Worm (Caenorhabditis elegans) whole organism, young adult: Measurements from ENCODE around the gene C04H4.1.

ENCODE experiments used
- C06A6.2 ChIP-seq: fragments of 200-800 bp; sonication (Bioruptor generic); conservative IDR thresholded peaks from 2 replicates; pipeline ENCODE4 v1.3.6; 2022; ENCODE audit warnings: missing genetic modification characterization, missing compliant biosample characterization
- C17E4.6 ChIP-seq: fragments of 200-800 bp; sonication (Bioruptor generic); IDR thresholded peaks from 2 replicates; pipeline ENCODE4 v1.3.6; 2022; ENCODE audit warnings: missing genetic modification reagents, missing genetic modification characterization, missing compliant biosample characterization
- F10E7.11 ChIP-seq: sonication (generic microtip); optimal IDR thresholded peaks from 2 replicates; lab custom pipeline; 2017; ENCODE audit warnings: mild to moderate bottlenecking, missing genetic modification characterization, moderate library complexity, missing compliant biosample characterization
- F33H1.4 ChIP-seq: fragments of 200-800 bp; sonication (Bioruptor generic); IDR thresholded peaks from 2 replicates; pipeline ENCODE4 v1.3.6; 2022; ENCODE audit warnings: missing genetic modification reagents, missing genetic modification characterization, missing compliant biosample characterization
- F55B11.4 ChIP-seq: sonication (generic microtip); optimal IDR thresholded peaks from 2 replicates; lab custom pipeline; 2016; ENCODE audit warnings: missing compliant biosample characterization, missing genetic modification characterization, borderline replicate concordance; ENCODE audit not compliant: insufficient read depth
- F57A8.1 ChIP-seq: fragments of 200-800 bp; sonication (Bioruptor generic); optimal IDR thresholded peaks from 2 replicates; lab custom pipeline; 2018; ENCODE audit warnings: mild to moderate bottlenecking, missing genetic modification characterization, moderate library complexity, missing compliant biosample characterization
- K11D2.4 ChIP-seq: fragments of 200-800 bp; sonication (Bioruptor generic); IDR thresholded peaks from 2 replicates; pipeline ENCODE4 v1.3.6; 2022; ENCODE audit warnings: missing genetic modification reagents, missing genetic modification characterization, missing compliant biosample characterization
- K12H6.12 ChIP-seq: fragments of 200-800 bp; sonication (Bioruptor generic); optimal IDR thresholded peaks from 2 replicates; lab custom pipeline; 2018; ENCODE audit warnings: mild to moderate bottlenecking, missing genetic modification characterization, missing compliant biosample characterization
- T07F8.4 ChIP-seq: sonication (generic microtip); optimal IDR thresholded peaks from 2 replicates; lab custom pipeline; 2016; ENCODE audit warnings: mild to moderate bottlenecking, missing genetic modification characterization, moderate library complexity, missing compliant biosample characterization
- T26A5.8 ChIP-seq: sonication (generic microtip); optimal IDR thresholded peaks from 2 replicates; lab custom pipeline; 2016; ENCODE audit warnings: missing genetic modification characterization, missing compliant biosample characterization
- Y53F4B.3 ChIP-seq: fragments of 200-800 bp; sonication (Bioruptor generic); IDR thresholded peaks from 2 replicates; pipeline ENCODE4 v1.3.6; 2022; ENCODE audit warnings: missing genetic modification reagents, missing genetic modification characterization, missing compliant biosample characterization
- Y53G8AR.9 ChIP-seq: fragments of 200-800 bp; sonication (Bioruptor generic); conservative IDR thresholded peaks from 2 replicates; pipeline ENCODE4 v1.3.6; 2022; ENCODE audit warnings: missing genetic modification reagents, missing genetic modification characterization, missing compliant biosample characterization
- Y56A3A.18 ChIP-seq: fragments of 200-800 bp; sonication (Bioruptor generic); IDR thresholded peaks from 2 replicates; pipeline ENCODE4 v1.3.6; 2022; ENCODE audit warnings: missing genetic modification reagents, missing genetic modification characterization, missing compliant biosample characterization
- Y67H2A.10 ChIP-seq: fragments of 200-800 bp; sonication (Bioruptor generic); conservative IDR thresholded peaks from 2 replicates; pipeline ENCODE4 v1.3.6; 2022; ENCODE audit warnings: missing genetic modification reagents, missing genetic modification characterization, missing compliant biosample characterization
- Y79H2A.3 ChIP-seq: fragments of 200-800 bp; sonication (Bioruptor generic); conservative IDR thresholded peaks from 2 replicates; pipeline ENCODE4 v1.3.6; 2022; ENCODE audit warnings: missing genetic modification reagents, missing genetic modification characterization, missing compliant biosample characterization
- Y95B8A.8 ChIP-seq: fragments of 200-800 bp; sonication (Bioruptor generic); IDR thresholded peaks from 2 replicates; pipeline ENCODE4 v1.3.6; 2022; ENCODE audit warnings: missing genetic modification reagents, missing genetic modification characterization, missing compliant biosample characterization
- atf-7 ChIP-seq: sonication (generic microtip); optimal IDR thresholded peaks from 2 replicates; lab custom pipeline; 2017; ENCODE audit warnings: mild to moderate bottlenecking, missing genetic modification characterization, missing compliant biosample characterization
- athp-1 ChIP-seq: sonication (generic microtip); optimal IDR thresholded peaks from 2 replicates; lab custom pipeline; 2017; ENCODE audit warnings: mild to moderate bottlenecking, missing genetic modification characterization, missing compliant biosample characterization
- attf-6 ChIP-seq: fragments of 200-800 bp; sonication (Bioruptor generic); IDR thresholded peaks from 2 replicates; pipeline ENCODE4 v1.3.6; 2022; ENCODE audit warnings: missing genetic modification reagents, missing genetic modification characterization, missing compliant biosample characterization
- bed-2 ChIP-seq: fragments of 200-800 bp; sonication (Bioruptor generic); IDR thresholded peaks from 2 replicates; pipeline ENCODE4 v1.3.6; 2022; ENCODE audit warnings: missing genetic modification reagents, missing genetic modification characterization, missing compliant biosample characterization
- cebp-2 ChIP-seq: fragments of 200-800 bp; sonication (Bioruptor generic); IDR thresholded peaks from 2 replicates; pipeline ENCODE4 v1.3.6; 2022; ENCODE audit warnings: missing genetic modification characterization, missing compliant biosample characterization
- ceh-100 ChIP-seq: fragments of 200-800 bp; sonication (Bioruptor generic); IDR thresholded peaks from 2 replicates; pipeline ENCODE4 v1.3.6; 2022; ENCODE audit warnings: missing genetic modification reagents, missing genetic modification characterization, missing compliant biosample characterization
- ceh-27 ChIP-seq: fragments of 200-800 bp; sonication (Bioruptor generic); optimal IDR thresholded peaks from 2 replicates; lab custom pipeline; 2018; ENCODE audit warnings: mild to moderate bottlenecking, missing genetic modification characterization, moderate library complexity, missing compliant biosample characterization
- gei-17 ChIP-seq: fragments of 200-800 bp; sonication (Bioruptor generic); optimal IDR thresholded peaks from 2 replicates; lab custom pipeline; 2018; ENCODE audit warnings: mild to moderate bottlenecking, missing genetic modification characterization, missing compliant biosample characterization
- hlh-12 ChIP-seq: sonication (generic microtip); optimal IDR thresholded peaks from 2 replicates; lab custom pipeline; 2016; ENCODE audit warnings: missing genetic modification characterization, missing compliant biosample characterization
- lin-35 ChIP-seq, 3 experiments: fragments of 150-350 bp in 2 of 3; sonication (generic microtip) in 1 of 3; optimal IDR thresholded peaks; 2 replicates each; lab custom pipeline; 2014 to 2018; ENCODE audit warnings: missing biosample characterization in 3 of 3, missing genetic modification characterization in 3 of 3, missing genetic modification reagents in 3 of 3
- lsl-1 ChIP-seq: fragments of 200-800 bp; sonication (Bioruptor generic); optimal IDR thresholded peaks from 2 replicates; lab custom pipeline; 2018; ENCODE audit warnings: mild to moderate bottlenecking, missing genetic modification characterization, moderate library complexity, missing compliant biosample characterization
- madf-10 ChIP-seq: sonication (generic microtip); optimal IDR thresholded peaks from 2 replicates; lab custom pipeline; 2016; ENCODE audit warnings: mild to moderate bottlenecking, missing genetic modification characterization, missing compliant biosample characterization
- mcd-1 ChIP-seq: fragments of 200-800 bp; sonication (Bioruptor generic); IDR thresholded peaks from 2 replicates; pipeline ENCODE4 v1.3.6; 2022; ENCODE audit warnings: missing genetic modification reagents, missing genetic modification characterization, missing compliant biosample characterization
- mes-4 ChIP-seq: sonication (generic microtip); optimal IDR thresholded peaks from 2 replicates; lab custom pipeline; 2016; ENCODE audit warnings: missing genotype, missing genetic modification characterization, missing compliant biosample characterization
- nfya-1 ChIP-seq: sonication (generic microtip); optimal IDR thresholded peaks from 2 replicates; lab custom pipeline; 2017; ENCODE audit warnings: antibody characterized with exemption, missing compliant biosample characterization, missing genetic modification characterization, borderline replicate concordance; ENCODE audit not compliant: insufficient read depth
- nhr-120 ChIP-seq: fragments of 200-800 bp; sonication (Bioruptor generic); IDR thresholded peaks from 2 replicates; pipeline ENCODE4 v1.3.6; 2022; ENCODE audit warnings: missing genetic modification characterization, missing compliant biosample characterization
- nhr-80 ChIP-seq: sonication (generic microtip); optimal IDR thresholded peaks from 2 replicates; lab custom pipeline; 2016; ENCODE audit warnings: missing genetic modification characterization, missing compliant biosample characterization
- rcor-1 ChIP-seq: fragments of 200-800 bp; sonication (Bioruptor generic); IDR thresholded peaks from 2 replicates; pipeline ENCODE4 v1.3.6; 2022; ENCODE audit warnings: missing genetic modification reagents, missing genetic modification characterization, missing compliant biosample characterization
- sea-2 ChIP-seq: fragments of 200-800 bp; sonication (Bioruptor generic); IDR thresholded peaks from 2 replicates; pipeline ENCODE4 v1.3.6; 2022; ENCODE audit warnings: missing genetic modification characterization, missing compliant biosample characterization
- snpc-3.4 ChIP-seq: sonication (generic microtip); optimal IDR thresholded peaks from 2 replicates; lab custom pipeline; 2017; ENCODE audit warnings: missing genetic modification characterization, mild to moderate bottlenecking, missing compliant biosample characterization, antibody characterized with exemption, moderate library complexity, missing genotype, missing genetic modification reagents
- snpc-4 ChIP-seq, 5 experiments: fragments of 150-350 bp in 1 of 5; sonication (generic microtip) in 4 of 5; optimal IDR thresholded peaks; 2 replicates each; lab custom pipeline; 2014 to 2018; ENCODE audit warnings: missing genetic modification characterization in 5 of 5, missing biosample characterization in 3 of 5, antibody characterized with exemption in 2 of 5, mild to moderate bottlenecking in 2 of 5, missing compliant biosample characterization in 2 of 5, missing genotype in 2 of 5, moderate library complexity in 2 of 5, missing genetic modification reagents in 1 of 5
- somi-1 ChIP-seq: fragments of 200-800 bp; sonication (Bioruptor generic); optimal IDR thresholded peaks from 2 replicates; lab custom pipeline; 2018; ENCODE audit warnings: mild to moderate bottlenecking, missing genetic modification characterization, missing compliant biosample characterization
- unc-62 ChIP-seq: fragments of 150-350 bp; optimal IDR thresholded peaks from 2 replicates; lab custom pipeline; 2014; ENCODE audit warnings: missing biosample characterization, missing genetic modification reagents, missing genetic modification characterization
- ztf-26 ChIP-seq: sonication (generic microtip); optimal IDR thresholded peaks from 2 replicates; lab custom pipeline; 2017; ENCODE audit warnings: missing genetic modification characterization, missing compliant biosample characterization
- ztf-28 ChIP-seq: fragments of 200-800 bp; sonication (Bioruptor generic); IDR thresholded peaks from 2 replicates; pipeline ENCODE4 v1.3.6; 2022; ENCODE audit warnings: missing genetic modification reagents, missing genetic modification characterization, missing compliant biosample characterization
- ztf-3 ChIP-seq: fragments of 200-800 bp; sonication (Bioruptor generic); optimal IDR thresholded peaks from 2 replicates; lab custom pipeline; 2018; ENCODE audit warnings: mild to moderate bottlenecking, missing genetic modification characterization, missing compliant biosample characterization
- ztf-6 ChIP-seq: fragments of 200-800 bp; sonication (Bioruptor generic); IDR thresholded peaks from 2 replicates; pipeline ENCODE4 v1.3.6; 2022; ENCODE audit warnings: missing genetic modification reagents, missing genetic modification characterization, missing compliant biosample characterization

The C04H4.1 gene

ce11 chrII:7945168-7945567 lies 13.5 kb upstream of the C04H4.1 start, which contains the start of gene dbt-1 (continued):
- TF ChIP-seq Y79H2A.3 (GFP tag; lab: Robert Waterston, UW), result no peak
- TF ChIP-seq snpc-3.4 (tag; lab: Kevin White, UChicago), result no peak
- TF ChIP-seq ztf-28, result no peak
- no peak for TF ChIP-seq bed-2
- no peak for TF ChIP-seq ztf-3 (GFP tag; lab: Kevin White, UChicago)
- no peak for TF ChIP-seq somi-1 (GFP tag; lab: Kevin White, UChicago)
- no peak for TF ChIP-seq unc-62 (GFP tag; lab: Kevin White, UChicago)
- no peak for TF ChIP-seq F55B11.4 (tag; lab: Kevin White, UChicago)
- no peak for TF ChIP-seq ztf-26 (tag; lab: Kevin White, UChicago)
- no peak for TF ChIP-seq Y67H2A.10 (GFP tag; lab: Robert Waterston, UW)
- TF ChIP-seq Y53G8AR.9, result no peak
- no peak for TF ChIP-seq Y53F4B.3 (GFP tag; lab: Robert Waterston, UW)
- TF ChIP-seq F10E7.11, result no peak
- TF ChIP-seq hlh-12, result no peak
- no peak for TF ChIP-seq C06A6.2
- peak; percentile 81 for TF ChIP-seq mcd-1 (GFP tag; lab: Robert Waterston, UW)
- TF ChIP-seq mes-4 (tag; lab: Kevin White, UChicago), result no peak
- no peak for TF ChIP-seq atf-7 (tag; lab: Kevin White, UChicago)
- TF ChIP-seq ceh-27, result no peak
- no peak for TF ChIP-seq madf-10
- TF ChIP-seq nhr-120, result no peak
- no peak; the same call in 1 of the 2 replicates for TF ChIP-seq K11D2.4 (GFP tag; lab: Robert Waterston, UW)
- no peak for TF ChIP-seq T07F8.4 (tag; lab: Kevin White, UChicago)
- TF ChIP-seq cebp-2 (GFP tag; lab: Robert Waterston, UW), result no peak
- TF ChIP-seq lsl-1 (GFP tag; lab: Kevin White, UChicago), result no peak
- TF ChIP-seq gei-17 (GFP tag; lab: Kevin White, UChicago), result no peak
- TF ChIP-seq F57A8.1 (GFP tag; lab: Kevin White, UChicago), result no peak
- no peak for TF ChIP-seq attf-6
- no peak for TF ChIP-seq nfya-1 (tag; lab: Kevin White, UChicago)
- TF ChIP-seq T26A5.8 (tag; lab: Kevin White, UChicago), result no peak
- TF ChIP-seq ceh-100, result peak; percentile 31; the same call in 1 of the 2 replicates
- TF ChIP-seq sea-2 (GFP tag; lab: Robert Waterston, UW), result no peak
- no peak; the same call in 1 of the 2 replicates for TF ChIP-seq rcor-1
- no peak for TF ChIP-seq Y95B8A.8
- TF ChIP-seq lin-35 (GFP tag; optimal IDR thresholded peaks at IDR 0.05; lab: Kevin White, UChicago), result peak; percentile 35 to 93 (median 54)
- TF ChIP-seq Y56A3A.18 (GFP tag; lab: Robert Waterston, UW), result peak; percentile 55; the same call in 1 of the 2 replicates
- no peak for TF ChIP-seq ztf-6
- no peak for TF ChIP-seq snpc-4 (GFP tag; optimal IDR thresholded peaks at IDR 0.05; lab: Kevin White, UChicago)
- peak in 1 of 4 experiments; percentile 34 for TF ChIP-seq snpc-4 (tag; optimal IDR thresholded peaks at IDR 0.05; lab: Kevin White, UChicago)
- TF ChIP-seq nhr-80 (tag; lab: Kevin White, UChicago), result no peak
- TF ChIP-seq F33H1.4 (GFP tag; lab: Robert Waterston, UW), result peak; percentile 58
- TF ChIP-seq athp-1 (tag; lab: Kevin White, UChicago), result no peak
- no peak for TF ChIP-seq K12H6.12 (tag; lab: Kevin White, UChicago)
- no peak for TF ChIP-seq C17E4.6 (GFP tag; lab: Robert Waterston, UW)
